Worm (Caenorhabditis elegans): ENCODE results near the gene sorf-2.
A peak's percentile ranks its signal among the peaks of the same experiment; 100 is the strongest.

Gene sorf-2

ce11 chrIII:5349250-5349649, 22.8 kb downstream of the sorf-2 start, which contains the start of gene thoc-5:
TSS of gene thoc-5 (minus strand) at chrIII:5349401.
- TF ChIP-seq gmeb-1 (tag; optimal IDR thresholded peaks at IDR 0.05): peak; percentile 97
- TF ChIP-seq sma-9 (GFP tag; optimal IDR thresholded peaks at IDR 0.05): peak; percentile 93
- TF ChIP-seq sma-9 (tag; optimal IDR thresholded peaks at IDR 0.05): no peak
- no peak for TF ChIP-seq nhr-10 (tag; optimal IDR thresholded peaks at IDR 0.05)
- peak; percentile 34 for TF ChIP-seq Y55F3AM.14 (GFP tag; optimal IDR thresholded peaks at IDR 0.05)
- peak; percentile 62 for TF ChIP-seq sem-4 (tag; optimal IDR thresholded peaks at IDR 0.05)
- no peak for TF ChIP-seq aly-2 (tag; optimal IDR thresholded peaks at IDR 0.05)
- peak; percentile 72 for TF ChIP-seq unc-55 (GFP tag; optimal IDR thresholded peaks at IDR 0.05)
- TF ChIP-seq unc-62 (GFP tag; optimal IDR thresholded peaks at IDR 0.05): no peak
- TF ChIP-seq mbf-1 (tag; optimal IDR thresholded peaks at IDR 0.05): no peak
- TF ChIP-seq egl-27 (tag; optimal IDR thresholded peaks at IDR 0.05): peak; percentile 67
- TF ChIP-seq unc-39 (tag; optimal IDR thresholded peaks at IDR 0.05): no peak
- TF ChIP-seq nhr-23 (tag; optimal IDR thresholded peaks at IDR 0.05): no peak
- peak; percentile 77 for TF ChIP-seq nhr-25 (tag; optimal IDR thresholded peaks at IDR 0.05)
- TF ChIP-seq R02D3.7 (tag; optimal IDR thresholded peaks at IDR 0.05): peak; percentile 29
- peak; percentile 40 for TF ChIP-seq nhr-21 (tag; optimal IDR thresholded peaks at IDR 0.05)
- no peak for TF ChIP-seq nhr-237 (tag; optimal IDR thresholded peaks at IDR 0.05)
- TF ChIP-seq mab-5 (tag; optimal IDR thresholded peaks at IDR 0.05): peak; percentile 64
- TF ChIP-seq sma-3 (GFP tag; optimal IDR thresholded peaks at IDR 0.05): peak; percentile 90
- TF ChIP-seq elt-3 (tag; optimal IDR thresholded peaks at IDR 0.05): no peak
- no peak for TF ChIP-seq ztf-1 (GFP tag; conservative IDR thresholded peaks at IDR 0.05)
- no peak for TF ChIP-seq peb-1 (tag; optimal IDR thresholded peaks at IDR 0.05)
- TF ChIP-seq nhr-6 (tag; optimal IDR thresholded peaks at IDR 0.05): peak; percentile 48
- TF ChIP-seq lsy-2 (tag; optimal IDR thresholded peaks at IDR 0.05): peak; percentile 81 to 91
- TF ChIP-seq nhr-11 (tag; optimal IDR thresholded peaks at IDR 0.05): no peak
- no peak for TF ChIP-seq ceh-16 (tag; optimal IDR thresholded peaks at IDR 0.05)
- peak; percentile 71 for TF ChIP-seq lin-13 (GFP tag; optimal IDR thresholded peaks at IDR 0.05)
- no peak for TF ChIP-seq zag-1 (tag; optimal IDR thresholded peaks at IDR 0.05)
- no peak for TF ChIP-seq alr-1 (tag; optimal IDR thresholded peaks at IDR 0.05)
- peak; percentile 77 for TF ChIP-seq C34F6.9 (tag; optimal IDR thresholded peaks at IDR 0.05)
- TF ChIP-seq lin-39 (tag; optimal IDR thresholded peaks at IDR 0.05): no peak
- TF ChIP-seq crh-2 (tag; optimal IDR thresholded peaks at IDR 0.05): peak; percentile 76
- TF ChIP-seq fos-1 (tag; optimal IDR thresholded peaks at IDR 0.05): peak; percentile 46
- TF ChIP-seq elt-1 (tag; optimal IDR thresholded peaks at IDR 0.05): no peak
- peak; percentile 57 for TF ChIP-seq snpc-4 (tag; optimal IDR thresholded peaks at IDR 0.05)
- no peak for TF ChIP-seq nhr-77 (tag; optimal IDR thresholded peaks at IDR 0.05)
- TF ChIP-seq ceh-82 (tag; optimal IDR thresholded peaks at IDR 0.05): no peak
- TF ChIP-seq lin-11 (tag; optimal IDR thresholded peaks at IDR 0.05): peak; percentile 75
- no peak for TF ChIP-seq ztf-11 (tag; optimal IDR thresholded peaks at IDR 0.05)
- no peak for TF ChIP-seq ZK546.5 (tag; optimal IDR thresholded peaks at IDR 0.05)
- peak; percentile 87 for TF ChIP-seq F13H6.1 (tag; optimal IDR thresholded peaks at IDR 0.05)
- TF ChIP-seq nhr-129 (tag; optimal IDR thresholded peaks at IDR 0.05): peak; percentile 54
- TF ChIP-seq ztf-4 (tag; optimal IDR thresholded peaks at IDR 0.05): peak; percentile 60
- TF ChIP-seq ama-1 (optimal IDR thresholded peaks at IDR 0.05): peak; percentile 33
- no peak for TF ChIP-seq nhr-12 (tag; optimal IDR thresholded peaks at IDR 0.05)
- no peak for TF ChIP-seq skn-1 (tag; optimal IDR thresholded peaks at IDR 0.05)
- TF ChIP-seq mdl-1 (tag; optimal IDR thresholded peaks at IDR 0.05): no peak
- TF ChIP-seq dmd-4 (tag; optimal IDR thresholded peaks at IDR 0.05): no peak
- peak; percentile 40 for TF ChIP-seq blmp-1 (tag; optimal IDR thresholded peaks at IDR 0.05; ENCODE audit: insufficient read depth)

Measured in whole organism, L2 larva.